Worm (Caenorhabditis elegans) whole organism, L1 larva: ENCODE data around the gene asp-9.

Source experiments
- C04F5.9 ChIP-seq: sonication (generic microtip); optimal IDR thresholded peaks from 2 replicates; lab custom pipeline; 2016; ENCODE audit warnings: missing genetic modification characterization, missing compliant biosample characterization
- C34B4.2 ChIP-seq: sonication (generic microtip); optimal IDR thresholded peaks from 2 replicates; lab custom pipeline; 2017; ENCODE audit warnings: mild to moderate bottlenecking, missing genetic modification characterization, missing compliant biosample characterization
- aha-1 ChIP-seq: fragments of 150-350 bp; optimal IDR thresholded peaks from 2 replicates; lab custom pipeline; 2014; ENCODE audit warnings: missing biosample characterization, missing genetic modification characterization
- aly-2 ChIP-seq: fragments of 150-350 bp; optimal IDR thresholded peaks from 2 replicates; lab custom pipeline; 2014; ENCODE audit warnings: missing biosample characterization, missing genetic modification characterization
- ama-1 ChIP-seq: fragments of 150-350 bp; optimal IDR thresholded peaks from 2 replicates; lab custom pipeline; 2014
- ceh-63 ChIP-seq: fragments of 200-800 bp; sonication (Bioruptor generic); optimal IDR thresholded peaks from 2 replicates; lab custom pipeline; 2018; ENCODE audit warnings: mild to moderate bottlenecking, missing genetic modification characterization, missing compliant biosample characterization
- ceh-8 ChIP-seq: fragments of 200-800 bp; sonication (Bioruptor generic); optimal IDR thresholded peaks from 2 replicates; lab custom pipeline; 2018; ENCODE audit warnings: mild to moderate bottlenecking, missing genetic modification characterization, moderate library complexity, missing compliant biosample characterization
- ces-1 ChIP-seq: fragments of 150-350 bp; optimal IDR thresholded peaks from 2 replicates; lab custom pipeline; 2014; ENCODE audit warnings: missing biosample characterization, missing genetic modification reagents, missing genetic modification characterization
- dsc-1 ChIP-seq: sonication (generic microtip); optimal IDR thresholded peaks from 2 replicates; lab custom pipeline; 2016; ENCODE audit warnings: mild to moderate bottlenecking, missing genetic modification characterization, missing compliant biosample characterization
- efl-1 ChIP-seq, 4 experiments: fragments of 150-350 bp; optimal IDR thresholded peaks in 3 of 4; peaks in 1 of 4; 1 replicate in 1 of 4; 2 replicates in 3 of 4; lab custom pipeline; 2014; ENCODE audit warnings: missing biosample characterization in 2 of 4, missing genetic modification characterization in 2 of 4, missing genetic modification reagents in 2 of 4
- efl-3 ChIP-seq: fragments of 200-800 bp; sonication (Bioruptor generic); optimal IDR thresholded peaks from 2 replicates; lab custom pipeline; 2018; ENCODE audit warnings: mild to moderate bottlenecking, missing genetic modification characterization, missing compliant biosample characterization
- egl-13 ChIP-seq: sonication (generic microtip); optimal IDR thresholded peaks from 2 replicates; lab custom pipeline; 2016; ENCODE audit warnings: missing genotype, missing genetic modification reagents, missing genetic modification characterization, missing compliant biosample characterization
- elt-2 ChIP-seq: sonication (generic microtip); optimal IDR thresholded peaks from 2 replicates; lab custom pipeline; 2016; ENCODE audit warnings: missing genetic modification characterization, mild to moderate bottlenecking, inconsistent platforms, missing compliant biosample characterization, missing genetic modification reagents
- fkh-10 ChIP-seq: sonication (generic microtip); optimal IDR thresholded peaks from 2 replicates; lab custom pipeline; 2017; ENCODE audit warnings: missing biosample characterization, missing genetic modification reagents, missing genetic modification characterization
- fkh-8 ChIP-seq: sonication (generic microtip); optimal IDR thresholded peaks from 2 replicates; lab custom pipeline; 2016; ENCODE audit warnings: mild to moderate bottlenecking, missing genetic modification characterization, missing compliant biosample characterization
- grh-1 ChIP-seq: fragments of 200-800 bp; sonication (Bioruptor generic); IDR thresholded peaks from 2 replicates; pipeline ENCODE4 v1.3.6; 2022; ENCODE audit warnings: missing genetic modification reagents, missing genetic modification characterization, missing compliant biosample characterization
- lin-13 ChIP-seq: fragments of 150-350 bp; optimal IDR thresholded peaks from 2 replicates; lab custom pipeline; 2014; ENCODE audit warnings: missing biosample characterization, missing genetic modification reagents, missing genetic modification characterization
- lin-15B ChIP-seq: fragments of 150-350 bp; sonication (generic microtip); optimal IDR thresholded peaks from 3 replicates; lab custom pipeline; 2014; ENCODE audit warnings: missing biosample characterization, missing genetic modification characterization
- lin-35 ChIP-seq, 2 experiments: fragments of 150-350 bp; optimal IDR thresholded peaks; 2 replicates each; lab custom pipeline; 2014; ENCODE audit warnings: missing biosample characterization in 2 of 2, missing genetic modification characterization in 2 of 2, missing genetic modification reagents in 2 of 2
- lir-3 ChIP-seq: sonication (generic microtip); optimal IDR thresholded peaks from 2 replicates; lab custom pipeline; 2016; ENCODE audit warnings: mild to moderate bottlenecking, missing genetic modification characterization, moderate library complexity, missing compliant biosample characterization; ENCODE audit not compliant: poor library complexity
- lsy-2 ChIP-seq, 2 experiments: fragments of 150-350 bp; optimal IDR thresholded peaks; 2 replicates each; lab custom pipeline; 2014; ENCODE audit warnings: missing biosample characterization in 2 of 2, missing genetic modification characterization in 2 of 2
- mef-2 ChIP-seq: fragments of 150-350 bp; optimal IDR thresholded peaks from 2 replicates; lab custom pipeline; 2014; ENCODE audit warnings: missing biosample characterization, missing genetic modification characterization
- nhr-11 ChIP-seq: fragments of 150-350 bp; optimal IDR thresholded peaks from 2 replicates; lab custom pipeline; 2014; ENCODE audit warnings: missing biosample characterization, missing genetic modification characterization
- nhr-12 ChIP-seq: sonication (generic microtip); optimal IDR thresholded peaks from 2 replicates; lab custom pipeline; 2017; ENCODE audit warnings: missing biosample characterization, missing genetic modification characterization
- nhr-28 ChIP-seq: fragments of 150-350 bp; optimal IDR thresholded peaks from 2 replicates; lab custom pipeline; 2014; ENCODE audit warnings: missing biosample characterization, missing genetic modification characterization
- nhr-47 ChIP-seq: sonication (generic microtip); optimal IDR thresholded peaks from 2 replicates; lab custom pipeline; 2016; ENCODE audit warnings: mild to moderate bottlenecking, missing genetic modification characterization, moderate library complexity, missing compliant biosample characterization
- nhr-76 ChIP-seq: sonication (generic microtip); optimal IDR thresholded peaks from 2 replicates; lab custom pipeline; 2017; ENCODE audit warnings: missing biosample characterization, missing genetic modification characterization
- nhr-77 ChIP-seq: fragments of 150-350 bp; optimal IDR thresholded peaks from 2 replicates; lab custom pipeline; 2014; ENCODE audit warnings: missing biosample characterization, missing genetic modification characterization
- nhr-84 ChIP-seq: sonication (generic microtip); optimal IDR thresholded peaks from 2 replicates; lab custom pipeline; 2017; ENCODE audit warnings: missing biosample characterization, missing genetic modification characterization
- nhr-90 ChIP-seq: sonication (generic microtip); optimal IDR thresholded peaks from 2 replicates; lab custom pipeline; 2016; ENCODE audit warnings: mild to moderate bottlenecking, missing genetic modification characterization, missing compliant biosample characterization; ENCODE audit not compliant: poor library complexity
- pax-3 ChIP-seq: fragments of 200-800 bp; sonication (Bioruptor generic); optimal IDR thresholded peaks from 2 replicates; lab custom pipeline; 2018; ENCODE audit warnings: mild to moderate bottlenecking, missing genetic modification characterization, moderate library complexity, missing compliant biosample characterization
- skn-1 ChIP-seq: fragments of 150-350 bp; optimal IDR thresholded peaks from 2 replicates; lab custom pipeline; 2014; ENCODE audit warnings: missing biosample characterization, missing genetic modification characterization
- sox-4 ChIP-seq: sonication (generic microtip); optimal IDR thresholded peaks from 2 replicates; lab custom pipeline; 2016; ENCODE audit warnings: missing genetic modification characterization, missing compliant biosample characterization
- sptf-1 ChIP-seq: fragments of 150-350 bp; optimal IDR thresholded peaks from 2 replicates; lab custom pipeline; 2014; ENCODE audit warnings: missing biosample characterization, missing genetic modification characterization
- sup-37 ChIP-seq: fragments of 200-800 bp; sonication (Bioruptor generic); optimal IDR thresholded peaks from 2 replicates; lab custom pipeline; 2018; ENCODE audit warnings: mild to moderate bottlenecking, missing genetic modification characterization, missing compliant biosample characterization
- tbx-2 ChIP-seq: sonication (generic microtip); optimal IDR thresholded peaks from 2 replicates; lab custom pipeline; 2016; ENCODE audit warnings: missing genetic modification characterization, missing compliant biosample characterization
- tlp-1 ChIP-seq: fragments of 150-350 bp; optimal IDR thresholded peaks from 2 replicates; lab custom pipeline; 2014; ENCODE audit warnings: missing biosample characterization, missing genetic modification characterization
- unc-130 ChIP-seq: fragments of 150-350 bp; optimal IDR thresholded peaks from 2 replicates; lab custom pipeline; 2017; ENCODE audit warnings: missing biosample characterization, missing genetic modification characterization, inconsistent platforms
- vab-15 ChIP-seq: sonication (generic microtip); optimal IDR thresholded peaks from 2 replicates; lab custom pipeline; 2017; ENCODE audit warnings: missing genotype, mild to moderate bottlenecking, missing genetic modification characterization, missing compliant biosample characterization
- xbp-1 ChIP-seq: sonication (generic microtip); optimal IDR thresholded peaks from 2 replicates; lab custom pipeline; 2016; ENCODE audit warnings: missing genetic modification characterization, missing compliant biosample characterization
- zip-4 ChIP-seq: fragments of 200-800 bp; sonication (Bioruptor generic); optimal IDR thresholded peaks from 2 replicates; lab custom pipeline; 2018; ENCODE audit warnings: mild to moderate bottlenecking, missing genetic modification characterization, moderate library complexity, missing compliant biosample characterization

Gene asp-9

DNA sequence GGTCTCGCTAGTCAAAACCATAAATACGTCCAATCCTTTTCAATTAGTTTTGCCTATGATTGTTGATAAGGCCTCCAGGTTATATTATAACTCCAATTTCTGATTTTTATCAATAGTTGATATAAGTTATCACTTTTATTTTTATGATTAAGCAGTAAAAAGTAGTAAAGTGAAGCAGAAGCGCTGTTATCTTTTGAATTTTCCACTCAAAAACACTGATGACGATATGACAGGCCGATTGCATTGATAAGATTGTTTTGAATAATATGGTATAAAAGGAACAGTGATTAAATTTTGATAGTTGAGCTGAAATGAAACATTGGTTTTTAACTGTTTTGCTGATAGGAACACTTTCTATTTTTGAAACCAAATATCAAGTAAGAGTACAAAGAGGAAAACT, at the start of gene asp-9:
Gene asp-9 (plus strand): TSS at position 312 of the 400 bp plus-strand sequence.
- TF ChIP-seq ceh-63 (GFP tag; lab: Kevin White, UChicago) (no peak), elt-2 (tag; lab: Kevin White, UChicago) (peak; percentile 40)

DNA sequence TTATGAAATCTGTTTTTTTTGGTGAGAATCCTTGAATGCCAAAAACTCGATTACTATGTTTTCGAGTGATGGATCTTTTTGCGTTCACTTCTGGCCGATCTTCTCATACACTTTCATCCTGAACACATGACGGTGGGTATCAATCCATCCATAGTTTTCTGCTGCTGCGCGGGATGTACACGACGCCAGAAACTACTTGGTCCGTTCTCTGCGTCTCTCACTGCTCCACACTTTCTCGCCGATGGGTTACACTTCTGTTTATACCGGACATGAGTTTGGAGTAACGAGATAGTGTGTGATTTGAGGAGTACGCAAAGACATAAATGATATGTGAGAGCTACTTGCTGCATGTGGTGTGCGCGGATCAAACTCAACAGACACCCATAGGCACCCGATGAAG, 45.0 kb upstream of the asp-9 start:
- TF ChIP-seq nhr-28 = no peak
- no peak for TF ChIP-seq efl-1 (optimal IDR thresholded peaks at IDR 0.05; lab: Kevin White, UChicago)
- peak in 1 of 2 experiments; percentile 48 for TF ChIP-seq efl-1 (GFP tag; optimal IDR thresholded peaks at IDR 0.05 in 1 of 2; lab: Kevin White, UChicago)
- no peak for TF ChIP-seq sox-4 (tag; lab: Kevin White, UChicago)
- no peak for TF ChIP-seq vab-15 (tag; lab: Kevin White, UChicago)

DNA sequence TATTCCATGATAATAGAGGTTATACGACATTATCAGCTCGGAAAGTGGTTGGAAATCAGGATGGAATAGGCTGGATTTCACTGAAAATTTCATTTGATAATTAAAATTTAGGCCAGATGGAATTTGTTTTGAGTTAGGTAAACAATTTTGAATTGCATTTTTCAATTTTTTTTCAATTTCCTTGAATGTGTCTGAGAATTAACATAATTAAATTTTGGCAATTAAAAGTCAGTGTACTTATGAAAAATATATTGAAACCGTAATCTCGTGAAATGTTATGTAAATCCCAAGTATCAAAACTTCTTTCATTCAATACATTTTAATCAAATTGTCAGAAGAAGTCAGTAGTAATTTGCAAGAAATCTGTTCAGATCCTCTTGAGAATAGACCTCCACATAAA, 39.7 kb upstream of the asp-9 start:
- TF ChIP-seq lir-3 (tag; lab: Kevin White, UChicago) (no peak), fkh-10 (GFP tag; lab: Kevin White, UChicago) (no peak)

DNA sequence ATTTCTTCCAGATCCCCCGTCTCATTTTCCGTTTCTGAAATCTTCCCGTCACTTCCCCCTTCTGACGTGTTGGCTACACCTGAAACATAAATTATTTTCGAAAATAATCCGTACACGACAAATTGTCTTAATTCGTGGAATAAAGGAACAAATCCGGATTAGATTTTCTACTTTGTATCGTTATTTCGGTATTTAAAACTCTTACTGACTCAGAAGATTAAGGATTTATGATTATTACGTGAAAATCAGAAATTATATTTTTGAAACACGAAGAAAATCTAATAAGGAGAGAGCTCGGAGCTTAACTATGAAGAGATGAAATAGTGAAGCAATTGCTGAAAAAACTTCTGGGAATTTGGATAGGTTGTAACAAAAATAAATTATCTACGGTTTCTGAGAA, 36.3 kb upstream of the asp-9 start:
- TF ChIP-seq dsc-1 (tag; lab: Kevin White, UChicago) = peak; percentile 93
- TF ChIP-seq pax-3 (tag; lab: Kevin White, UChicago) = peak; percentile 33
- TF ChIP-seq fkh-8 (tag; lab: Kevin White, UChicago) = peak; percentile 49
- no peak for TF ChIP-seq lin-35 (GFP tag; optimal IDR thresholded peaks at IDR 0.05; lab: Kevin White, UChicago)

- TF ChIP-seq xbp-1 (tag; lab: Kevin White, UChicago) (no peak), nhr-90 (no peak), lin-15B (tag; lab: Kevin White, UChicago) (no peak), sup-37 (no peak), C34B4.2 (tag; lab: Kevin White, UChicago) (no peak), sptf-1 (tag; lab: Kevin White, UChicago) (no peak), efl-3 (GFP tag; lab: Kevin White, UChicago) (no peak), vab-15 (tag; lab: Kevin White, UChicago) (no peak), fkh-8 (tag; lab: Kevin White, UChicago) (no peak), efl-1 (optimal IDR thresholded peaks at IDR 0.05; lab: Kevin White, UChicago) (no peak), efl-1 (GFP tag; optimal IDR thresholded peaks at IDR 0.05 in 1 of 2; lab: Kevin White, UChicago) (no peak), tlp-1 (no peak), ceh-63 (GFP tag; lab: Kevin White, UChicago) (no peak), C04F5.9 (tag; lab: Kevin White, UChicago) (no peak), aly-2 (tag; lab: Kevin White, UChicago) (no peak), ceh-8 (no peak), nhr-76 (tag; lab: Kevin White, UChicago) (no peak)
- TF ChIP-seq, all 84 proteins: peak for 0
Measured at ce11 chrIV:6151513-6151912, 34.2 kb upstream of the asp-9 start, which contains the start of gene C11D2.3. C11D2.3 (plus strand) TSS chrIV:6151813.

DNA sequence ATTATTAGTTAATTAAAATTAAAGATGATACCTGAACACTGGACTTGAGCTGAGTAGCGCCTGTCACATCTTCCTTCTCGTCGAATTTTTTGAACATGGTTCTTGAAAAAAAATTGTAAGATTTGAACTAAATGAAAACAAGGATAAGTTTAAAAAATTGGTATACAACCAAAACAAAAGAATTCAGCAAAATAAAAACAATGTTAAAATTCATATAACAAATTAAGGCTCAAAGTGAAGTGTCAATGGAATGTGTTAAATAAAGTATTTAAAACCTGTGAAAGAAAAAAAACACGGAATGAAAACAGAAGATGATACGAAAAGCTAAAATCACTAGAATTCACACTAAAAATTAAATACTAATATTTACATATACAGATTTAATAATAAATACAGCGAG, 30.4 kb upstream of the asp-9 start, which contains the start of gene C11D2.7:
Gene C11D2.7 (minus strand): TSS at position 101 of the 400 bp plus-strand sequence.
- TF ChIP-seq lin-13 (GFP tag; lab: Kevin White, UChicago) = no peak
- TF ChIP-seq mef-2 (tag; lab: Kevin White, UChicago) = no peak
- TF ChIP-seq pax-3 (tag; lab: Kevin White, UChicago) = no peak
- TF ChIP-seq tbx-2 (tag; lab: Kevin White, UChicago) = no peak

- TF ChIP-seq unc-130 (tag; lab: Kevin White, UChicago) (peak; percentile 20), aha-1 (tag; lab: Kevin White, UChicago) (no peak), skn-1 (tag; lab: Kevin White, UChicago) (peak; percentile 5), ces-1 (GFP tag; lab: Kevin White, UChicago) (no peak), nhr-12 (no peak), nhr-77 (tag; lab: Kevin White, UChicago) (no peak), nhr-47 (tag; lab: Kevin White, UChicago) (peak; percentile 69), lsy-2 (tag; optimal IDR thresholded peaks at IDR 0.05; lab: Kevin White, UChicago) (peak; percentile 59 to 70), nhr-84 (tag; lab: Kevin White, UChicago) (no peak), lin-35 (GFP tag; optimal IDR thresholded peaks at IDR 0.05; lab: Kevin White, UChicago) (peak; percentile 36 to 72), zip-4 (GFP tag; lab: Kevin White, UChicago) (no peak), nhr-11 (tag; lab: Kevin White, UChicago) (no peak), lir-3 (tag; lab: Kevin White, UChicago) (no peak), grh-1 (peak; percentile 52), ceh-8 (no peak), ama-1 (lab: Kevin White, UChicago) (no peak), egl-13 (tag; lab: Kevin White, UChicago) (no peak)
Measured at ce11 chrIV:6156833-6157232, 28.9 kb upstream of the asp-9 start, which contains the start of gene C11D2.4. C11D2.4 (minus strand) TSS chrIV:6156960.
